Fruit fly (Drosophila melanogaster): ENCODE results near the gene CG14540.

dm6 chr3R:26000720-26001682 lies 41.9 kb downstream of the CG14540 start:
- no peak for TF ChIP-seq CG10348 (GFP tag; IDR thresholded peaks at IDR 0.05)
- TF ChIP-seq CG8159 (tag; optimal IDR thresholded peaks at IDR 0.05) = no peak
- TF ChIP-seq CG4496 (GFP tag; IDR thresholded peaks at IDR 0.05) = no peak
- no peak for TF ChIP-seq CG15710 (tag; optimal IDR thresholded peaks at IDR 0.05)
- no peak for TF ChIP-seq CG14655 (GFP tag; optimal IDR thresholded peaks at IDR 0.05)
- peak; percentile 54 for TF ChIP-seq EcR (GFP tag; optimal IDR thresholded peaks at IDR 0.05)
- no peak for TF ChIP-seq CG17806 (tag; optimal IDR thresholded peaks at IDR 0.05)
- no peak for TF ChIP-seq CG12605 (GFP tag; IDR thresholded peaks at IDR 0.05)
- TF ChIP-seq rn (GFP tag; IDR thresholded peaks at IDR 0.05) = no peak
- TF ChIP-seq fd96Ca (GFP tag; IDR thresholded peaks at IDR 0.05) = no peak
- no peak for TF ChIP-seq gl (tag; optimal IDR thresholded peaks at IDR 0.05)
- TF ChIP-seq CG9948 (tag; optimal IDR thresholded peaks at IDR 0.05) = no peak
